Worm (Caenorhabditis elegans): ENCODE data around the gene K01F9.2.
"Not testable (repeated sequence)": the region's sequence is repeated elsewhere in the genome, so short reads cannot be mapped to it uniquely, and the experiment has no call there.

K01F9.2 gene

DNA sequence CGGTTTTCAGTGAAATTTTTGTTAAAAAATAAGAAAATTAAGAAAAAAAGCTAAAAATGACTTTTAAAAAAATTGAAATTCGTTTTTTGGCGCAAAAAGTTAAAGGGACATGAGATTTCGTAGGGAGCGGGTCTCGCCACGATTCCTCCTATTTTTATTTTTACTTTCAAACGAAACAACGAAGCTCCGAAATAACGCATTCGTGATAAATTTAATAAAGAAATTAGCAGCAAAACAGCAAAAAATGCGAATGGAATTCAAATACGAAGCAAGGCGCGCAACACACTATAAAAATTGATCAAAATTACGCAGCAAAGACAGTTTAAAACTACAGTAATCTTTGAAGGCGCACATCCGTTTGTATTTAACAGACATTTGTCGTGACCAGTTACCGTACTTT, 22.8 kb upstream of the K01F9.2 start (continued):
- peak; percentile 43 for TF ChIP-seq ztf-18 (tag; optimal IDR thresholded peaks at IDR 0.05)
- TF ChIP-seq Y53G8AR.9 (GFP tag; conservative IDR thresholded peaks at IDR 0.05), result no peak
- peak; percentile 31 for TF ChIP-seq attf-5 (GFP tag; optimal IDR thresholded peaks at IDR 0.05)
- peak; percentile 33 for TF ChIP-seq athp-1 (tag; optimal IDR thresholded peaks at IDR 0.05)
- TF ChIP-seq ama-1 (optimal IDR thresholded peaks at IDR 0.05), result no peak
- no peak for TF ChIP-seq ama-1 (GFP tag; optimal IDR thresholded peaks at IDR 0.05)
- TF ChIP-seq lsl-1 (GFP tag; optimal IDR thresholded peaks at IDR 0.05), result peak; percentile 86

DNA sequence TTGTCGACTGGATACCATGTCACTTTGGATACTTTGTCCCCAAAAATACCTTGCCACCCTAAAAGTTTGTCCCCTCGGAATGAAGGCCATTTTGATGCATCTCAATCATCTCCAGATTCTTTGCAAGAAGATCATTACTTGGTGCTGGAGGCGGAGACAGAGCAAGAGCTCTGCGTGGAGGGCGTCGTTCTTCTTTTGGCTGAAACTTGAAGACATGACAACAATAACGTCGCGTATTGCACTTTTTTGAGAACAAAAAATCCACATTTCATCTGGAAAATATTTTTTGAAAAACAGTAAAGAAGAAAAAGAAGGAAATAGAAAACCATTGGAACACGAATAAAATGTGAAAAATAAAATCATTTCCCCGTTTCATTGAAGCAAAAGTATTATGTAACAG, 21.3 kb upstream of the K01F9.2 start:
- TF ChIP-seq Y79H2A.3 (GFP tag; conservative IDR thresholded peaks at IDR 0.05) (peak; percentile 96), ceh-79 (tag; optimal IDR thresholded peaks at IDR 0.05) (peak; percentile 40), Y95B8A.8 (GFP tag; IDR thresholded peaks at IDR 0.05) (peak; percentile 48; the same call in 1 of the 2 replicates), hrde-1 (tag; optimal IDR thresholded peaks at IDR 0.05; ENCODE audit: borderline replicate concordance) (peak; percentile 35), attf-6 (GFP tag; IDR thresholded peaks at IDR 0.05) (0 out of 2 replicates have a peak, but pooled peaks have one; percentile 23), hsf-1 (GFP tag; IDR thresholded peaks at IDR 0.05) (0 out of 2 replicates have a peak, but pooled peaks have one; percentile 48), F33H1.4 (GFP tag; IDR thresholded peaks at IDR 0.05) (peak; percentile 34; the same call in 1 of the 2 replicates), aptf-3 (GFP tag; IDR thresholded peaks at IDR 0.05) (0 out of 2 replicates have a peak, but pooled peaks have one; percentile 54), madf-6 (GFP tag; IDR thresholded peaks at IDR 0.05) (peak; percentile 70), cebp-1 (tag; optimal IDR thresholded peaks at IDR 0.05) (peak; percentile 15), B0019.2 (GFP tag; conservative IDR thresholded peaks at IDR 0.05) (peak; percentile 47; the same call in 1 of the 2 replicates), Y56A3A.18 (GFP tag; IDR thresholded peaks at IDR 0.05) (peak; percentile 38; the same call in 1 of the 2 replicates)
- TF ChIP-seq cebp-1 (GFP tag; IDR thresholded peaks at IDR 0.05), result not testable (repeated sequence)

ce11 chrIII:8894782-8895181, 17.9 kb upstream of the K01F9.2 start, which contains the start of gene asna-1:
Gene asna-1, plus strand, starts transcription at chrIII:8895082.
- TF ChIP-seq xnd-1 (tag; optimal IDR thresholded peaks at IDR 0.05), result no peak
- TF ChIP-seq T26A5.8 (tag; optimal IDR thresholded peaks at IDR 0.05), result no peak
- TF ChIP-seq lin-26 (GFP tag; IDR thresholded peaks at IDR 0.05), result no peak
- no peak for TF ChIP-seq athp-1 (tag; optimal IDR thresholded peaks at IDR 0.05)
- no peak for TF ChIP-seq repo-1 (tag; optimal IDR thresholded peaks at IDR 0.05)
- no peak for TF ChIP-seq lsy-27 (tag; optimal IDR thresholded peaks at IDR 0.05; ENCODE audit: borderline replicate concordance, insufficient read depth)

DNA sequence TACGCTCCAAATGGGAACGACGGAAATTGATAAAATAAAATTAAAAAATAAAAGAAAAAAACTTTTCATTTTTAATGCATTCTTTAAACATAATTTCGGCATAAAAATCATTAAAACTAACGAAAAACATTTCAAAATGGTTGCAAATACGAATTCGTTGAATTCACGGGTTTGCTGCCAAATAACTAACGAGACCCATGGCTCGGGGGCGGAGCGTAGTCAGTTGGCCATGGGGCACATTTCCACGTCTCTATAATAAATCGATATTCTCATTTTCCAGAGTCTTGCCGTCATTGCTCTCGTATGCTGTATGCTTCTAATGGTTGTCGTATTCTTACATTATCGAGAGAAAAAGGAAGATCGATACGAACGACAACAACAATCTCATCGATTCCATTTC, 16.5 kb upstream of the K01F9.2 start, which contains the start of gene ZK637.4:
TSS of gene ZK637.4 (plus strand) at position 301 of the 400 bp plus-strand sequence.
- TF ChIP-seq nhr-120 (GFP tag; IDR thresholded peaks at IDR 0.05), result no peak
- no peak for TF ChIP-seq ceh-91 (GFP tag; IDR thresholded peaks at IDR 0.05)
- TF ChIP-seq madf-10 (tag; optimal IDR thresholded peaks at IDR 0.05), result no peak
- no peak for TF ChIP-seq nfyb-1 (GFP tag; IDR thresholded peaks at IDR 0.05)
- TF ChIP-seq die-1 (tag; optimal IDR thresholded peaks at IDR 0.05), result no peak
- TF ChIP-seq aptf-3 (GFP tag; IDR thresholded peaks at IDR 0.05), result no peak
- no peak for TF ChIP-seq lsy-27 (tag; optimal IDR thresholded peaks at IDR 0.05; ENCODE audit: borderline replicate concordance, insufficient read depth)
- no peak for TF ChIP-seq hmg-1.2 (GFP tag; IDR thresholded peaks at IDR 0.05)

DNA sequence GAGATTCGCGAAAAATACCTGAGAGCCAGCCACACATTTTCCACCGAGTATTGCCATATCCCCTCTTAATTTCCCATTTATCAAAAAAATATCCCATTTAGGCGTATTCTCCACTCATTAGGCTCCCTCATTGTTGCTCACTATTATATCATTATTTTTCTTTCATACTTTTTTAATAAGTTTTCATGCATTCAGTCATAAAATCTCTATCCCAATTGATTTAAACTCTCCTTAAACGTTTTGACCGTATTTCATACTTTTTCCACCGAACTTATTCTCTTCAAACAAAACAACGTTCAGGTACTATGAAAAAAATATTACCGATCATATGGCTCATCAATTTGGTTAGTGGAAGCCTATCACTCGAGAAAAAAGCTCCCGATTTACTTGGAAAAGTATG, 13.0 kb upstream of the K01F9.2 start, which contains the start of gene lnkn-1:
TSS of gene lnkn-1 (plus strand) at position 301 of the 400 bp plus-strand sequence.
- TF ChIP-seq ztf-18 (tag; optimal IDR thresholded peaks at IDR 0.05) (no peak), ceh-100 (GFP tag; IDR thresholded peaks at IDR 0.05) (no peak), tlf-1 (GFP tag; optimal IDR thresholded peaks at IDR 0.05) (no peak)

Measured in whole organism, young adult.